Worm (Caenorhabditis elegans): ENCODE data around the gene snpc-3.4.

The snpc-3.4 gene

ce11 chrIII:4037332-4037731 is 17.5 kb downstream of the snpc-3.4 start:
- TF ChIP-seq ceh-82 (tag; optimal IDR thresholded peaks at IDR 0.05): no peak
- TF ChIP-seq ama-1 (optimal IDR thresholded peaks at IDR 0.05): no peak
- no peak for TF ChIP-seq mdl-1 (tag; optimal IDR thresholded peaks at IDR 0.05)
- peak; percentile 92 for TF ChIP-seq lin-39 (tag; optimal IDR thresholded peaks at IDR 0.05)
- no peak for TF ChIP-seq nhr-12 (tag; optimal IDR thresholded peaks at IDR 0.05)
- TF ChIP-seq ceh-16 (tag; optimal IDR thresholded peaks at IDR 0.05): no peak
- TF ChIP-seq ZK546.5 (tag; optimal IDR thresholded peaks at IDR 0.05): no peak
- TF ChIP-seq nfya-1 (tag; optimal IDR thresholded peaks at IDR 0.05; ENCODE audit: insufficient read depth): peak; percentile 53
- TF ChIP-seq pha-4 (tag; optimal IDR thresholded peaks at IDR 0.05): peak; percentile 18
- no peak for TF ChIP-seq nhr-77 (tag; optimal IDR thresholded peaks at IDR 0.05)
- no peak for TF ChIP-seq egl-27 (tag; optimal IDR thresholded peaks at IDR 0.05)
- no peak for TF ChIP-seq tbx-2 (tag; optimal IDR thresholded peaks at IDR 0.05)
- TF ChIP-seq hmg-11 (tag; optimal IDR thresholded peaks at IDR 0.05): no peak
- TF ChIP-seq elt-3 (tag; optimal IDR thresholded peaks at IDR 0.05): no peak
- no peak for TF ChIP-seq fos-1 (tag; optimal IDR thresholded peaks at IDR 0.05)
- no peak for TF ChIP-seq R02D3.7 (tag; optimal IDR thresholded peaks at IDR 0.05)
- TF ChIP-seq unc-62 (GFP tag; optimal IDR thresholded peaks at IDR 0.05): no peak
- TF ChIP-seq ceh-28 (tag; optimal IDR thresholded peaks at IDR 0.05): no peak
- TF ChIP-seq eor-1 (tag; optimal IDR thresholded peaks at IDR 0.05): no peak
- no peak for TF ChIP-seq ztf-11 (tag; optimal IDR thresholded peaks at IDR 0.05)
- no peak for TF ChIP-seq nhr-43 (tag; optimal IDR thresholded peaks at IDR 0.05; ENCODE audit: poor library complexity, severe bottlenecking)
- peak; percentile 11 for TF ChIP-seq elt-2 (tag; optimal IDR thresholded peaks at IDR 0.05)
- no peak for TF ChIP-seq fkh-2 (tag; optimal IDR thresholded peaks at IDR 0.05)
- peak; percentile 33 for TF ChIP-seq nhr-23 (tag; optimal IDR thresholded peaks at IDR 0.05)
- TF ChIP-seq sea-2 (GFP tag; optimal IDR thresholded peaks at IDR 0.05): no peak
- TF ChIP-seq pqm-1 (tag; optimal IDR thresholded peaks at IDR 0.05): no peak
- TF ChIP-seq nhr-25 (tag; optimal IDR thresholded peaks at IDR 0.05): no peak
- no peak for TF ChIP-seq unc-39 (tag; optimal IDR thresholded peaks at IDR 0.05)

ce11 chrIII:4039775-4040174 is 19.9 kb downstream of the snpc-3.4 start:
- TF ChIP-seq jun-1 (tag; optimal IDR thresholded peaks at IDR 0.05) (peak; percentile 21), pha-4 (tag; optimal IDR thresholded peaks at IDR 0.05) (peak; percentile 66), elt-2 (tag; optimal IDR thresholded peaks at IDR 0.05) (peak; percentile 87), pqm-1 (tag; optimal IDR thresholded peaks at IDR 0.05) (peak; percentile 64), lin-15B (tag; optimal IDR thresholded peaks at IDR 0.05) (no peak), nhr-237 (tag; optimal IDR thresholded peaks at IDR 0.05) (no peak), R02D3.7 (tag; optimal IDR thresholded peaks at IDR 0.05) (no peak)

ce11 chrIII:4049150-4049549 is 29.3 kb downstream of the snpc-3.4 start:
- TF ChIP-seq elt-1 (tag; optimal IDR thresholded peaks at IDR 0.05): no peak
- no peak for TF ChIP-seq egl-5 (tag; optimal IDR thresholded peaks at IDR 0.05)
- no peak for TF ChIP-seq nhr-23 (tag; optimal IDR thresholded peaks at IDR 0.05)
- no peak for TF ChIP-seq ZK546.5 (tag; optimal IDR thresholded peaks at IDR 0.05)
- TF ChIP-seq nfya-1 (tag; optimal IDR thresholded peaks at IDR 0.05; ENCODE audit: insufficient read depth): no peak
- no peak for TF ChIP-seq sea-2 (GFP tag; optimal IDR thresholded peaks at IDR 0.05)
- no peak for TF ChIP-seq unc-62 (GFP tag; optimal IDR thresholded peaks at IDR 0.05)
- TF ChIP-seq hmg-11 (tag; optimal IDR thresholded peaks at IDR 0.05): no peak
- TF ChIP-seq nhr-25 (tag; optimal IDR thresholded peaks at IDR 0.05): no peak
- no peak for TF ChIP-seq R02D3.7 (tag; optimal IDR thresholded peaks at IDR 0.05)
- no peak for TF ChIP-seq unc-39 (tag; optimal IDR thresholded peaks at IDR 0.05)
- TF ChIP-seq nhr-28 (tag; optimal IDR thresholded peaks at IDR 0.05): no peak
- no peak for TF ChIP-seq pha-4 (tag; optimal IDR thresholded peaks at IDR 0.05)
- TF ChIP-seq nhr-77 (tag; optimal IDR thresholded peaks at IDR 0.05): no peak
- no peak for TF ChIP-seq pqm-1 (tag; optimal IDR thresholded peaks at IDR 0.05)
- no peak for TF ChIP-seq fkh-2 (tag; optimal IDR thresholded peaks at IDR 0.05)

- TF ChIP-seq nhr-76 (tag; optimal IDR thresholded peaks at IDR 0.05) (no peak), pqm-1 (tag; optimal IDR thresholded peaks at IDR 0.05) (no peak), nhr-11 (tag; optimal IDR thresholded peaks at IDR 0.05) (no peak), fos-1 (tag; optimal IDR thresholded peaks at IDR 0.05) (no peak), elt-1 (tag; optimal IDR thresholded peaks at IDR 0.05) (no peak), lin-15B (tag; optimal IDR thresholded peaks at IDR 0.05) (peak; percentile 50), pha-4 (tag; optimal IDR thresholded peaks at IDR 0.05) (peak; percentile 65), nhr-23 (tag; optimal IDR thresholded peaks at IDR 0.05) (no peak), ZK546.5 (tag; optimal IDR thresholded peaks at IDR 0.05) (no peak), ceh-16 (tag; optimal IDR thresholded peaks at IDR 0.05) (no peak), nfya-1 (tag; optimal IDR thresholded peaks at IDR 0.05; ENCODE audit: insufficient read depth) (peak; percentile 36)
Measured at ce11 chrIII:4057894-4058293, 38.1 kb downstream of the snpc-3.4 start, which contains the start of gene rcq-5. Gene rcq-5, minus strand, starts transcription at chrIII:4057976.
